Worm (Caenorhabditis elegans) whole organism, L3 larva: Measurements from ENCODE around the gene snpc-1.3.

Source experiments
- R02D3.7 ChIP-seq: fragments of 150-350 bp; optimal IDR thresholded peaks from 2 replicates; lab custom pipeline; 2014; ENCODE audit warnings: missing biosample characterization, missing genetic modification characterization
- ZK546.5 ChIP-seq: sonication (generic microtip); optimal IDR thresholded peaks from 2 replicates; lab custom pipeline; 2017; ENCODE audit warnings: missing biosample characterization, missing genetic modification characterization
- aly-2 ChIP-seq: fragments of 150-350 bp; optimal IDR thresholded peaks from 2 replicates; lab custom pipeline; 2014; ENCODE audit warnings: missing biosample characterization, missing genetic modification characterization
- ceh-16 ChIP-seq: sonication (generic microtip); optimal IDR thresholded peaks from 2 replicates; lab custom pipeline; 2017; ENCODE audit warnings: missing biosample characterization, missing genetic modification characterization
- ceh-28 ChIP-seq: fragments of 150-350 bp; optimal IDR thresholded peaks from 2 replicates; lab custom pipeline; 2014; ENCODE audit warnings: missing biosample characterization, missing genetic modification reagents, missing genetic modification characterization
- daf-12 ChIP-seq: fragments of 150-350 bp; optimal IDR thresholded peaks from 2 replicates; lab custom pipeline; 2014; ENCODE audit warnings: missing biosample characterization, missing genetic modification reagents, missing genetic modification characterization
- egl-27 ChIP-seq: sonication (generic microtip); optimal IDR thresholded peaks from 4 replicates; lab custom pipeline; 2017; ENCODE audit warnings: missing biosample characterization, missing genetic modification reagents, missing genetic modification characterization
- elt-1 ChIP-seq: fragments of 150-350 bp; optimal IDR thresholded peaks from 2 replicates; lab custom pipeline; 2014; ENCODE audit warnings: missing biosample characterization, missing genetic modification characterization
- elt-2 ChIP-seq: sonication (generic microtip); optimal IDR thresholded peaks from 2 replicates; lab custom pipeline; 2016; ENCODE audit warnings: missing genetic modification reagents, mild to moderate bottlenecking, missing genetic modification characterization, missing compliant biosample characterization
- elt-3 ChIP-seq, 3 experiments: fragments of 150-350 bp in 1 of 3; sonication (generic microtip) in 2 of 3; optimal IDR thresholded peaks; 2 replicates in 2 of 3; 4 replicates in 1 of 3; lab custom pipeline; 2014 to 2017; ENCODE audit warnings: missing biosample characterization in 3 of 3, missing genetic modification characterization in 3 of 3
- eor-1 ChIP-seq, 2 experiments: fragments of 150-350 bp; optimal IDR thresholded peaks; 2 replicates each; lab custom pipeline; 2014 to 2018; ENCODE audit warnings: missing biosample characterization in 2 of 2, missing genetic modification characterization in 2 of 2
- fkh-10 ChIP-seq: sonication (generic microtip); optimal IDR thresholded peaks from 2 replicates; lab custom pipeline; 2017; ENCODE audit warnings: missing biosample characterization, missing genetic modification reagents, missing genetic modification characterization
- fos-1 ChIP-seq: fragments of 150-350 bp; optimal IDR thresholded peaks from 2 replicates; lab custom pipeline; 2014; ENCODE audit warnings: missing biosample characterization, missing genetic modification characterization
- hmg-11 ChIP-seq: sonication (generic microtip); optimal IDR thresholded peaks from 2 replicates; lab custom pipeline; 2016; ENCODE audit warnings: missing genetic modification characterization, missing compliant biosample characterization
- jun-1 ChIP-seq: fragments of 150-350 bp; optimal IDR thresholded peaks from 2 replicates; lab custom pipeline; 2014; ENCODE audit warnings: missing biosample characterization, missing genetic modification reagents, missing genetic modification characterization
- lin-15B ChIP-seq: fragments of 150-350 bp; optimal IDR thresholded peaks from 2 replicates; lab custom pipeline; 2014; ENCODE audit warnings: missing biosample characterization, missing genetic modification characterization
- lin-39 ChIP-seq: fragments of 150-350 bp; optimal IDR thresholded peaks from 2 replicates; lab custom pipeline; 2018; ENCODE audit warnings: missing biosample characterization, missing genetic modification reagents, missing genetic modification characterization
- lsy-12 ChIP-seq: sonication (generic microtip); optimal IDR thresholded peaks from 2 replicates; lab custom pipeline; 2016; ENCODE audit warnings: mild to moderate bottlenecking, missing genetic modification characterization, missing compliant biosample characterization
- mdl-1 ChIP-seq: fragments of 150-350 bp; optimal IDR thresholded peaks from 2 replicates; lab custom pipeline; 2014; ENCODE audit warnings: missing biosample characterization, missing genetic modification characterization
- mml-1 ChIP-seq: fragments of 150-350 bp; sonication (generic microtip); optimal IDR thresholded peaks from 3 replicates; lab custom pipeline; 2014; ENCODE audit warnings: missing biosample characterization, missing genetic modification characterization
- nfya-1 ChIP-seq: sonication (generic microtip); optimal IDR thresholded peaks from 2 replicates; lab custom pipeline; 2017; ENCODE audit warnings: missing genetic modification characterization, mild to moderate bottlenecking, missing compliant biosample characterization, antibody characterized with exemption, moderate library complexity; ENCODE audit not compliant: insufficient read depth
- nhr-12 ChIP-seq: fragments of 150-350 bp; optimal IDR thresholded peaks from 2 replicates; lab custom pipeline; 2014; ENCODE audit warnings: missing biosample characterization, missing genetic modification characterization
- nhr-23 ChIP-seq: fragments of 150-350 bp; optimal IDR thresholded peaks from 2 replicates; lab custom pipeline; 2014; ENCODE audit warnings: missing biosample characterization, missing genetic modification reagents, missing genetic modification characterization
- nhr-237 ChIP-seq: fragments of 150-350 bp; optimal IDR thresholded peaks from 2 replicates; lab custom pipeline; 2014; ENCODE audit warnings: missing biosample characterization, missing genetic modification characterization
- nhr-25 ChIP-seq: sonication (generic microtip); optimal IDR thresholded peaks from 2 replicates; lab custom pipeline; 2017; ENCODE audit warnings: missing biosample characterization, missing genetic modification characterization
- nhr-43 ChIP-seq: sonication (generic microtip); optimal IDR thresholded peaks from 2 replicates; lab custom pipeline; 2016; ENCODE audit warnings: mild to moderate bottlenecking, missing genetic modification characterization, missing compliant biosample characterization; ENCODE audit not compliant: poor library complexity, severe bottlenecking
- nhr-76 ChIP-seq: fragments of 150-350 bp; sonication (generic microtip); optimal IDR thresholded peaks from 5 replicates; lab custom pipeline; 2014; ENCODE audit warnings: missing biosample characterization, missing genetic modification characterization
- pha-4 ChIP-seq: fragments of 150-350 bp; optimal IDR thresholded peaks from 2 replicates; lab custom pipeline; 2014; ENCODE audit warnings: missing biosample characterization, missing genetic modification reagents, missing genetic modification characterization
- pqm-1 ChIP-seq: fragments of 150-350 bp; optimal IDR thresholded peaks from 2 replicates; lab custom pipeline; 2017; ENCODE audit warnings: missing biosample characterization, missing genetic modification characterization, inconsistent platforms
- sea-2 ChIP-seq: fragments of 150-350 bp; sonication (generic microtip); optimal IDR thresholded peaks from 4 replicates; lab custom pipeline; 2014; ENCODE audit warnings: missing biosample characterization, missing genetic modification reagents, missing genetic modification characterization
- skn-1 ChIP-seq: fragments of 150-350 bp; optimal IDR thresholded peaks from 2 replicates; lab custom pipeline; 2014; ENCODE audit warnings: missing biosample characterization, missing genetic modification characterization
- snpc-4 ChIP-seq: fragments of 150-350 bp; optimal IDR thresholded peaks from 2 replicates; lab custom pipeline; 2014; ENCODE audit warnings: missing biosample characterization, missing genetic modification characterization
- tbx-2 ChIP-seq: sonication (generic microtip); optimal IDR thresholded peaks from 2 replicates; lab custom pipeline; 2016; ENCODE audit warnings: mild to moderate bottlenecking, missing genetic modification characterization, missing compliant biosample characterization
- unc-39 ChIP-seq: sonication (generic microtip); optimal IDR thresholded peaks from 4 replicates; lab custom pipeline; 2017; ENCODE audit warnings: missing biosample characterization, missing genetic modification characterization
- unc-62 ChIP-seq: fragments of 150-350 bp; sonication (generic microtip); optimal IDR thresholded peaks from 4 replicates; lab custom pipeline; 2014; ENCODE audit warnings: missing biosample characterization, missing genetic modification reagents, missing genetic modification characterization
- zag-1 ChIP-seq: fragments of 150-350 bp; optimal IDR thresholded peaks from 2 replicates; lab custom pipeline; 2014; ENCODE audit warnings: missing biosample characterization, missing genetic modification characterization
- ztf-4 ChIP-seq: fragments of 150-350 bp; optimal IDR thresholded peaks from 2 replicates; lab custom pipeline; 2014; ENCODE audit warnings: missing biosample characterization, missing genetic modification characterization

The snpc-1.3 gene

DNA sequence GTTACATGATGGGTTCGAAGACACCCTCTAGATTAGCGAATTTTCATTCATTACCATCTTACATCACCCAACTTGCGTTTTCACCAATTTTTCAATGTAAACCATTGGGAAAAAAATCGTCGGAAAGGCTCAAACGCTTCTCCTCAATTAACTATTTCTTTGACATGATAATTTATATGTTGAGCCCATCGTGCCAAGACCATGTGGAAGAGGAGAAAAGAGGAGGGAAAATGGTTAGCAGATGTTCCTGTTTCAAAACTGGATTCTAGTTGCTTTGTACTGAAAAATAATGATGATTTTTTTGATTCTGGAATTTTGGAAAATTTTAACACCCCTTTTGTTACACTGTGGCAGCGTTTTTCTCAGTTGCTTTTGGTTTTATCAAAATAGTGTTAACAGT, 5.1 kb upstream of the snpc-1.3 start:
- TF ChIP-seq elt-2 (no peak), ceh-28 (tag; lab: Kevin White, UChicago) (no peak), daf-12 (no peak), nhr-23 (tag; lab: Kevin White, UChicago) (no peak), jun-1 (tag; lab: Kevin White, UChicago) (no peak), nhr-237 (tag; lab: Kevin White, UChicago) (no peak), nhr-25 (tag; lab: Kevin White, UChicago) (no peak), aly-2 (tag; lab: Kevin White, UChicago) (no peak), tbx-2 (tag; lab: Kevin White, UChicago) (no peak), ztf-4 (tag; lab: Kevin White, UChicago) (no peak), elt-3 (tag; optimal IDR thresholded peaks at IDR 0.05; lab: Kevin White, UChicago) (no peak), nfya-1 (no peak), R02D3.7 (tag; lab: Kevin White, UChicago) (no peak), mdl-1 (tag; lab: Kevin White, UChicago) (no peak)

ce11 chrV:5442366-5442765, 3.4 kb upstream of the snpc-1.3 start:
- TF ChIP-seq nfya-1 (peak; percentile 15), lin-39 (tag; lab: Kevin White, UChicago) (peak; percentile 46), egl-27 (tag; lab: Kevin White, UChicago) (no peak), jun-1 (tag; lab: Kevin White, UChicago) (no peak)

DNA sequence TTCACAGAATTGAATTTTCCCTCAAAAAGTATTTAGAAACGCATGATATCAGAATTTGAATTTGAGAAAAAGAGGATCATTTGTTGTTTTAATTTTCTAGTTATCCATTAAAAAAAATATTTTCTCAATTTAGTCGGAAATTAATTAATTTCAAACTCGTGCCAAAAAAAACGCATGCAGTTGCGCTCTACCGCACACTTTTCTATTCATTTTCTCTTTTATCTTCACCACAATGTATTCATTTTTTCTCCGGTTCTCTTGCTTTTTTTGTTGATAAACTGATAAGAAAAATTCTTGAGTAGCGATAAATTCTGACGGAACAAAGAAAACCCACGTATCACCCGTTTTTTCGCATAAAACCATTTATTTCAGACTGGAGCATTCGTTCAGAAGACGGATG, 5.9 kb downstream of the snpc-1.3 start, which contains the start of gene acl-6:
Gene acl-6, plus strand, starts transcription at position 367 of the 400 bp plus-strand sequence.
- TF ChIP-seq elt-1 (no peak), nfya-1 (peak; percentile 28), elt-2 (peak; percentile 99), nhr-23 (tag; lab: Kevin White, UChicago) (peak; percentile 37), sea-2 (GFP tag; lab: Kevin White, UChicago) (no peak), lin-15B (peak; percentile 61), elt-3 (tag; optimal IDR thresholded peaks at IDR 0.05; lab: Kevin White, UChicago) (peak in 1 of 3 experiments; percentile 24), nhr-25 (tag; lab: Kevin White, UChicago) (no peak), jun-1 (tag; lab: Kevin White, UChicago) (peak; percentile 48), snpc-4 (tag; lab: Kevin White, UChicago) (peak; percentile 57), skn-1 (peak; percentile 64), zag-1 (tag; lab: Kevin White, UChicago) (no peak), pha-4 (tag; lab: Kevin White, UChicago) (peak; percentile 84), pqm-1 (peak; percentile 99)

- no peak for TF ChIP-seq hmg-11 (tag; lab: Kevin White, UChicago)
- TF ChIP-seq lin-15B, result no peak
- TF ChIP-seq snpc-4 (tag; lab: Kevin White, UChicago), result no peak
- TF ChIP-seq nhr-25 (tag; lab: Kevin White, UChicago), result no peak
- TF ChIP-seq sea-2 (GFP tag; lab: Kevin White, UChicago), result no peak
- no peak for TF ChIP-seq nfya-1
- TF ChIP-seq ztf-4 (tag; lab: Kevin White, UChicago), result no peak
- no peak for TF ChIP-seq ceh-28 (tag; lab: Kevin White, UChicago)
- TF ChIP-seq fkh-10 (GFP tag; lab: Kevin White, UChicago), result no peak
- no peak for TF ChIP-seq daf-12
- no peak for TF ChIP-seq skn-1
- TF ChIP-seq, all 47 proteins: peak for 0
Measured at ce11 chrV:5432499-5432898, 6.5 kb downstream of the snpc-1.3 start, which contains the start of gene F08F3.8. TSS of gene F08F3.8 (minus strand) at chrV:5432599.

- TF ChIP-seq eor-1 (tag; optimal IDR thresholded peaks at IDR 0.05; lab: Kevin White, UChicago), result no peak
- TF ChIP-seq elt-2, result peak; percentile 27
Measured at ce11 chrV:5427860-5428259, 11.1 kb downstream of the snpc-1.3 start, which contains the start of gene rhr-1. TSS of gene rhr-1 (plus strand) at chrV:5428160.

DNA sequence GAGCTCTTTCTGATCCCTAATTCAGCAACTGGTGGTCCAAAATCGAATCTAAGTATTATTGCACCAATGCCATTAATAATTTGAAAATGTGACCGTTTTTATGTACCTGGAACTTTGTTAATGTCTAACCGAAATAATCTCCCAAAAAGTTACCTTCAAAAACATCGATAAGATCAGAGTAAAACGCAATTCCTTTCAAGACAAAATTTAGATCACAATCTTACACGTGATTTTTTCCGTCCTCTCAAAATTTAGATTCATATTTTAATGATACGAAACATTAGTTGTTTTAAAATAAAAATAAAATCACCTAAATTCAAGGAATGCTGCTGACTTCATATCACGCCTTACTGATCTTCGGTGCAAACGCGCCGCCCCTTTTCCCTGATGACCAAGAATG, 12.6 kb downstream of the snpc-1.3 start:
- no peak for TF ChIP-seq nhr-12 (tag; lab: Kevin White, UChicago)
- TF ChIP-seq hmg-11 (tag; lab: Kevin White, UChicago), result no peak
- peak; percentile 97 for TF ChIP-seq elt-1
- TF ChIP-seq snpc-4 (tag; lab: Kevin White, UChicago), result no peak

DNA sequence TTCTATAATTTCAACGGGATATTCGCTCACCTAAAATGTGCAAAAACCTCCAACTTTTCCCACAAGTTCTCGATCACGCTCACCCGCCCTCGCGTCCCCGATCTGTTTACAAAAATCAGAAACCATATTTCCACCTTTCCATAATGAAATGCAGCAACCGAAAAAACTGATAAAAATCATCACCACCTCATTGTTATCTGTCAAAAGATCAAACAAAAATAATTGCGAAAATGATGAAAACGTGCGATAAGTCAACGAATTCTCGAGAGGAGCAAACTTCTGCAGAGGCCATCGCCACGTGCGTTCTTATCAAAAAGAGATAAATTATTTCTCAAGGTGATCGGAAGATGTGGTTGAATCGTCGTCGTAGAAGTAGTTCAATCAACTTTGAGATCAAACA, 14.0 kb downstream of the snpc-1.3 start:
- no peak for TF ChIP-seq eor-1 (tag; optimal IDR thresholded peaks at IDR 0.05; lab: Kevin White, UChicago)
- peak; percentile 68 for TF ChIP-seq nhr-23 (tag; lab: Kevin White, UChicago)
- TF ChIP-seq mdl-1 (tag; lab: Kevin White, UChicago), result peak; percentile 87
- peak; percentile 73 for TF ChIP-seq nhr-43 (tag; lab: Kevin White, UChicago)
- no peak for TF ChIP-seq tbx-2 (tag; lab: Kevin White, UChicago)
- TF ChIP-seq mml-1, result no peak
- peak; percentile 75 for TF ChIP-seq nhr-76
- no peak for TF ChIP-seq pha-4 (tag; lab: Kevin White, UChicago)
- TF ChIP-seq jun-1 (tag; lab: Kevin White, UChicago), result peak; percentile 9
- TF ChIP-seq unc-39 (tag; lab: Kevin White, UChicago), result no peak
- no peak for TF ChIP-seq fos-1 (tag; lab: Kevin White, UChicago)
- no peak for TF ChIP-seq ceh-16 (tag; lab: Kevin White, UChicago)
- TF ChIP-seq snpc-4 (tag; lab: Kevin White, UChicago), result no peak
- TF ChIP-seq elt-1, result peak; percentile 99
- no peak for TF ChIP-seq fkh-10 (GFP tag; lab: Kevin White, UChicago)
- peak; percentile 87 for TF ChIP-seq nhr-25 (tag; lab: Kevin White, UChicago)
- no peak for TF ChIP-seq nhr-237 (tag; lab: Kevin White, UChicago)
- TF ChIP-seq ZK546.5 (tag; lab: Kevin White, UChicago), result no peak
- no peak for TF ChIP-seq lin-39 (tag; lab: Kevin White, UChicago)
- TF ChIP-seq unc-62 (GFP tag; lab: Kevin White, UChicago), result no peak
- peak; percentile 1 for TF ChIP-seq lsy-12 (tag; lab: Kevin White, UChicago)
